Fruit fly (Drosophila melanogaster): Measurements from ENCODE around the gene RhoGAP16F.
A peak's percentile ranks its signal among the peaks of the same experiment; 100 is the strongest.

The RhoGAP16F gene

DNA sequence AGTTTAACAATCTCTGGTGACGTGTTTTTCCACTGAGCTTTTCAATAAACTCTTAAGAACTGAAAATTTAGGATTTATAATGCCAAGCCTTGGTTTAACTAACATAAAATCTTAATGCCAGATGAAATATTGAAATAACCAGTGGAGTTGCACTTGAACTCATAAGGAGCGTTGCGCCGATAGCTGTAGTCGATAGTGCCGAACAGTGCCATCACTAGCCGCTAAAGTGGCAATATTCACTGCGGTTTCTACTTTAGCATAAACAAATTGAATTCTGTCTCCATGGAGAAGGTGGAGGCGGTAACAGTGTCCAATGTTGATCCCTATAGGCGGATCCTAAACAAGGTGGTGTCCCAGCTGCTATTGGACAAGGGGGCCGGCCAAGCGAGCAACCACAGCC, 8.8 kb downstream of the RhoGAP16F start, which contains the start of gene Taf8 (continued):
- peak; percentile 79 for TF ChIP-seq amos (GFP tag; IDR thresholded peaks at IDR 0.05; ENCODE audit: partially characterized antibody)
- TF ChIP-seq Meics (GFP tag; optimal IDR thresholded peaks at IDR 0.05), result no peak
- TF ChIP-seq hth (optimal IDR thresholded peaks at IDR 0.05), result no peak
- peak; percentile 37; the same call in 2 of the 3 replicates for TF ChIP-seq HLH4C (GFP tag; IDR thresholded peaks at IDR 0.05; ENCODE audit: partially characterized antibody)
- TF ChIP-seq Gsc (GFP tag; IDR thresholded peaks at IDR 0.05), result no peak
- TF ChIP-seq Scr (GFP tag; IDR thresholded peaks at IDR 0.05; ENCODE audit: partially characterized antibody), result peak; percentile 67
- no peak for TF ChIP-seq CG12104 (GFP tag; optimal IDR thresholded peaks at IDR 0.05)
- peak; percentile 62 for TF ChIP-seq vnd (GFP tag; IDR thresholded peaks at IDR 0.05; ENCODE audit: partially characterized antibody)
- no peak for TF ChIP-seq ro (GFP tag; IDR thresholded peaks at IDR 0.05)
- TF ChIP-seq CG15011 (GFP tag; optimal IDR thresholded peaks at IDR 0.05), result no peak
- TF ChIP-seq HmgZ (tag; optimal IDR thresholded peaks at IDR 0.05), result no peak
- TF ChIP-seq CG34422 (GFP tag; IDR thresholded peaks at IDR 0.05), result peak; percentile 43; the same call in 1 of the 3 replicates
- TF ChIP-seq salm (tag; optimal IDR thresholded peaks at IDR 0.05), result no peak
- no peak for TF ChIP-seq Fer3 (tag; optimal IDR thresholded peaks at IDR 0.05)
- TF ChIP-seq Rfx (GFP tag; IDR thresholded peaks at IDR 0.05), result peak; percentile 52; the same call in 1 of the 2 replicates
- TF ChIP-seq D19A (tag; optimal IDR thresholded peaks at IDR 0.05), result no peak
- TF ChIP-seq HmgD (GFP tag; optimal IDR thresholded peaks at IDR 0.05), result no peak
- TF ChIP-seq CG7357 (GFP tag; IDR thresholded peaks at IDR 0.05), result peak; percentile 70
- TF ChIP-seq Hr51 (GFP tag; optimal IDR thresholded peaks at IDR 0.05), result no peak
- TF ChIP-seq CG6813 (GFP tag; optimal IDR thresholded peaks at IDR 0.05), result no peak
- TF ChIP-seq CG10147 (GFP tag; optimal IDR thresholded peaks at IDR 0.05), result no peak
- no peak for TF ChIP-seq yki (optimal IDR thresholded peaks at IDR 0.05)
- no peak for TF ChIP-seq psq (GFP tag; optimal IDR thresholded peaks at IDR 0.05)
- TF ChIP-seq CG11085 (GFP tag; IDR thresholded peaks at IDR 0.05), result no peak
- peak; percentile 46; the same call in 1 of the 2 replicates for TF ChIP-seq hbn (GFP tag; IDR thresholded peaks at IDR 0.05; ENCODE audit: partially characterized antibody)
- TF ChIP-seq ERR (GFP tag; optimal IDR thresholded peaks at IDR 0.05), result no peak
- no peak for TF ChIP-seq NC2α (GFP tag; optimal IDR thresholded peaks at IDR 0.05)
- TF ChIP-seq so (GFP tag; IDR thresholded peaks at IDR 0.05), result no peak
- TF ChIP-seq odd (GFP tag; optimal IDR thresholded peaks at IDR 0.05), result no peak
- no peak for TF ChIP-seq Usf (GFP tag; optimal IDR thresholded peaks at IDR 0.05)
- no peak for TF ChIP-seq toy (GFP tag; IDR thresholded peaks at IDR 0.05)
- no peak for TF ChIP-seq CHES-1-like (GFP tag; optimal IDR thresholded peaks at IDR 0.05)
- no peak for TF ChIP-seq CG12659 (GFP tag; optimal IDR thresholded peaks at IDR 0.05)
- TF ChIP-seq Sox100B (GFP tag; optimal IDR thresholded peaks at IDR 0.05), result no peak
- no peak for TF ChIP-seq mirr (GFP tag; optimal IDR thresholded peaks at IDR 0.05)
- TF ChIP-seq Hand (GFP tag; optimal IDR thresholded peaks at IDR 0.05), result no peak
- 0 out of 2 replicates have a peak, but pooled peaks have one; percentile 5 for TF ChIP-seq sisA (GFP tag; IDR thresholded peaks at IDR 0.05)
- peak; percentile 81 for TF ChIP-seq row (GFP tag; IDR thresholded peaks at IDR 0.05)
- TF ChIP-seq E2f2 (GFP tag; IDR thresholded peaks at IDR 0.05), result peak; percentile 21; the same call in 1 of the 2 replicates
- TF ChIP-seq NfI (GFP tag; optimal IDR thresholded peaks at IDR 0.05), result no peak
- TF ChIP-seq CG12299 (tag; optimal IDR thresholded peaks at IDR 0.05), result no peak
- TF ChIP-seq Jarid2 (GFP tag; optimal IDR thresholded peaks at IDR 0.05), result no peak
- TF ChIP-seq CG6175 (GFP tag; IDR thresholded peaks at IDR 0.05), result no peak
- TF ChIP-seq CG4707 (GFP tag; optimal IDR thresholded peaks at IDR 0.05), result no peak
- no peak for TF ChIP-seq ci (GFP tag; IDR thresholded peaks at IDR 0.05)
- peak; percentile 31 for TF ChIP-seq CG34224 (GFP tag; IDR thresholded peaks at IDR 0.05; ENCODE audit: partially characterized antibody)
- peak; percentile 54; the same call in 1 of the 2 replicates for TF ChIP-seq ato (GFP tag; IDR thresholded peaks at IDR 0.05; ENCODE audit: partially characterized antibody)
- peak; percentile 53; the same call in 2 of the 3 replicates for TF ChIP-seq CG7963 (GFP tag; IDR thresholded peaks at IDR 0.05; ENCODE audit: partially characterized antibody)
- TF ChIP-seq org-1 (GFP tag; optimal IDR thresholded peaks at IDR 0.05), result no peak
- no peak for TF ChIP-seq CG7556 (GFP tag; optimal IDR thresholded peaks at IDR 0.05)
- TF ChIP-seq abd-A (tag; optimal IDR thresholded peaks at IDR 0.05), result no peak

Data from whole organism, embryonic.